Worm (Caenorhabditis elegans) whole organism, L3 larva: Measurements from ENCODE around the gene fbxa-14.

Experiments used
- R02D3.7 ChIP-seq: fragments of 150-350 bp; optimal IDR thresholded peaks from 2 replicates; lab custom pipeline; 2014; ENCODE audit warnings: missing biosample characterization, missing genetic modification characterization
- ZK546.5 ChIP-seq: sonication (generic microtip); optimal IDR thresholded peaks from 2 replicates; lab custom pipeline; 2017; ENCODE audit warnings: missing biosample characterization, missing genetic modification characterization
- aly-2 ChIP-seq: fragments of 150-350 bp; optimal IDR thresholded peaks from 2 replicates; lab custom pipeline; 2014; ENCODE audit warnings: missing biosample characterization, missing genetic modification characterization
- ama-1 ChIP-seq: fragments of 150-350 bp; optimal IDR thresholded peaks from 2 replicates; lab custom pipeline; 2018
- ceh-16 ChIP-seq: sonication (generic microtip); optimal IDR thresholded peaks from 2 replicates; lab custom pipeline; 2017; ENCODE audit warnings: missing biosample characterization, missing genetic modification characterization
- ceh-28 ChIP-seq: fragments of 150-350 bp; optimal IDR thresholded peaks from 2 replicates; lab custom pipeline; 2014; ENCODE audit warnings: missing biosample characterization, missing genetic modification reagents, missing genetic modification characterization
- ceh-82 ChIP-seq: fragments of 150-350 bp; optimal IDR thresholded peaks from 2 replicates; lab custom pipeline; 2014; ENCODE audit warnings: missing biosample characterization, missing genetic modification characterization
- ceh-9 ChIP-seq: sonication (generic microtip); optimal IDR thresholded peaks from 2 replicates; lab custom pipeline; 2018; ENCODE audit warnings: missing biosample characterization, missing genetic modification characterization
- egl-27 ChIP-seq: sonication (generic microtip); optimal IDR thresholded peaks from 4 replicates; lab custom pipeline; 2017; ENCODE audit warnings: missing biosample characterization, missing genetic modification reagents, missing genetic modification characterization
- elt-2 ChIP-seq: sonication (generic microtip); optimal IDR thresholded peaks from 2 replicates; lab custom pipeline; 2016; ENCODE audit warnings: missing genetic modification reagents, mild to moderate bottlenecking, missing genetic modification characterization, missing compliant biosample characterization
- eor-1 ChIP-seq, 2 experiments: fragments of 150-350 bp; optimal IDR thresholded peaks; 2 replicates each; lab custom pipeline; 2014 to 2018; ENCODE audit warnings: missing biosample characterization in 2 of 2, missing genetic modification characterization in 2 of 2
- fos-1 ChIP-seq: fragments of 150-350 bp; optimal IDR thresholded peaks from 2 replicates; lab custom pipeline; 2014; ENCODE audit warnings: missing biosample characterization, missing genetic modification characterization
- lsy-12 ChIP-seq: sonication (generic microtip); optimal IDR thresholded peaks from 2 replicates; lab custom pipeline; 2016; ENCODE audit warnings: mild to moderate bottlenecking, missing genetic modification characterization, missing compliant biosample characterization
- mml-1 ChIP-seq: fragments of 150-350 bp; sonication (generic microtip); optimal IDR thresholded peaks from 3 replicates; lab custom pipeline; 2014; ENCODE audit warnings: missing biosample characterization, missing genetic modification characterization
- nhr-11 ChIP-seq: fragments of 150-350 bp; optimal IDR thresholded peaks from 2 replicates; lab custom pipeline; 2014; ENCODE audit warnings: missing biosample characterization, missing genetic modification characterization
- nhr-12 ChIP-seq: fragments of 150-350 bp; optimal IDR thresholded peaks from 2 replicates; lab custom pipeline; 2014; ENCODE audit warnings: missing biosample characterization, missing genetic modification characterization
- nhr-23 ChIP-seq: fragments of 150-350 bp; optimal IDR thresholded peaks from 2 replicates; lab custom pipeline; 2014; ENCODE audit warnings: missing biosample characterization, missing genetic modification reagents, missing genetic modification characterization
- nhr-237 ChIP-seq: fragments of 150-350 bp; optimal IDR thresholded peaks from 2 replicates; lab custom pipeline; 2014; ENCODE audit warnings: missing biosample characterization, missing genetic modification characterization
- nhr-25 ChIP-seq: sonication (generic microtip); optimal IDR thresholded peaks from 2 replicates; lab custom pipeline; 2017; ENCODE audit warnings: missing biosample characterization, missing genetic modification characterization
- nhr-28 ChIP-seq: fragments of 150-350 bp; optimal IDR thresholded peaks from 2 replicates; lab custom pipeline; 2014; ENCODE audit warnings: missing biosample characterization, missing genetic modification characterization
- nhr-43 ChIP-seq: sonication (generic microtip); optimal IDR thresholded peaks from 2 replicates; lab custom pipeline; 2016; ENCODE audit warnings: mild to moderate bottlenecking, missing genetic modification characterization, missing compliant biosample characterization; ENCODE audit not compliant: poor library complexity, severe bottlenecking
- nhr-76 ChIP-seq: fragments of 150-350 bp; sonication (generic microtip); optimal IDR thresholded peaks from 5 replicates; lab custom pipeline; 2014; ENCODE audit warnings: missing biosample characterization, missing genetic modification characterization
- nhr-77 ChIP-seq: fragments of 150-350 bp; optimal IDR thresholded peaks from 2 replicates; lab custom pipeline; 2014; ENCODE audit warnings: missing biosample characterization, missing genetic modification characterization
- pha-4 ChIP-seq: fragments of 150-350 bp; optimal IDR thresholded peaks from 2 replicates; lab custom pipeline; 2014; ENCODE audit warnings: missing biosample characterization, missing genetic modification reagents, missing genetic modification characterization
- pqm-1 ChIP-seq: fragments of 150-350 bp; optimal IDR thresholded peaks from 2 replicates; lab custom pipeline; 2017; ENCODE audit warnings: missing biosample characterization, missing genetic modification characterization, inconsistent platforms
- sea-2 ChIP-seq: fragments of 150-350 bp; sonication (generic microtip); optimal IDR thresholded peaks from 4 replicates; lab custom pipeline; 2014; ENCODE audit warnings: missing biosample characterization, missing genetic modification reagents, missing genetic modification characterization
- snpc-4 ChIP-seq: fragments of 150-350 bp; optimal IDR thresholded peaks from 2 replicates; lab custom pipeline; 2014; ENCODE audit warnings: missing biosample characterization, missing genetic modification characterization
- tbx-2 ChIP-seq: sonication (generic microtip); optimal IDR thresholded peaks from 2 replicates; lab custom pipeline; 2016; ENCODE audit warnings: mild to moderate bottlenecking, missing genetic modification characterization, missing compliant biosample characterization
- unc-39 ChIP-seq: sonication (generic microtip); optimal IDR thresholded peaks from 4 replicates; lab custom pipeline; 2017; ENCODE audit warnings: missing biosample characterization, missing genetic modification characterization
- unc-62 ChIP-seq: fragments of 150-350 bp; sonication (generic microtip); optimal IDR thresholded peaks from 4 replicates; lab custom pipeline; 2014; ENCODE audit warnings: missing biosample characterization, missing genetic modification reagents, missing genetic modification characterization
- zag-1 ChIP-seq: fragments of 150-350 bp; optimal IDR thresholded peaks from 2 replicates; lab custom pipeline; 2014; ENCODE audit warnings: missing biosample characterization, missing genetic modification characterization
- ztf-11 ChIP-seq: fragments of 150-350 bp; optimal IDR thresholded peaks from 2 replicates; lab custom pipeline; 2014; ENCODE audit warnings: missing biosample characterization, missing genetic modification characterization
- ztf-4 ChIP-seq: fragments of 150-350 bp; optimal IDR thresholded peaks from 2 replicates; lab custom pipeline; 2014; ENCODE audit warnings: missing biosample characterization, missing genetic modification characterization

fbxa-14 gene

DNA sequence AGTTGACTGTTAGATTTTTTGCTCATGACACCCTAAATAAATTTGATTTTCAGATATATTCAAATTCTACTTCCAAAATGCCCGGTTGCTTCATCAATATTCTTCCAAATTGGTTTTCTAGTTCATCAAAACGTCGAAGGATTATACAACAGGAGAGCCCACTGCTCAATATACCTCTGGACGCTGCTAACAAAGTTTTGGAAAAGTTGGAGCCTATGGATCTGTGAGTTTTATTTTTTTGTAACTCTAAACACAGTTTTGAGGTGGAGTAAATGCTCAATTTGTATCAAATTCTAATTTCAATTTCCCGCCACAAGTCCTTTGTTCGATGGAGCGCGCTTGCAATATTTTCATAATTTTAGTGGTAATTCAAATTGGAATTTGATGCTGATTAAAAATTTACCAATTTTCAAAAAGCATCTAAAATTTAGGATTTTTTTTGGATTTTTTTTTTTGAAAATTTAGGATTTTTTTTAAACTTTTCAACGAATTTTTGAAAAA lies 18.6 kb upstream of the fbxa-14 start, which contains the start of gene fbxa-27:
Gene fbxa-27, plus strand, starts transcription at position 51 of the 501 bp plus-strand sequence.
- TF ChIP-seq ceh-9 (no peak), R02D3.7 (tag; lab: Kevin White, UChicago) (no peak), nhr-43 (tag; lab: Kevin White, UChicago) (no peak), nhr-77 (tag; lab: Kevin White, UChicago) (no peak), snpc-4 (no peak), mml-1 (tag; lab: Kevin White, UChicago) (no peak), pha-4 (tag; lab: Kevin White, UChicago) (no peak), lsy-12 (tag; lab: Kevin White, UChicago) (no peak), sea-2 (no peak), egl-27 (tag; lab: Kevin White, UChicago) (no peak), nhr-12 (no peak), eor-1 (tag; optimal IDR thresholded peaks at IDR 0.05; lab: Kevin White, UChicago) (no peak), unc-39 (tag; lab: Kevin White, UChicago) (no peak), nhr-11 (no peak), ceh-82 (tag; lab: Kevin White, UChicago) (no peak), fos-1 (tag; lab: Kevin White, UChicago) (no peak), ztf-11 (tag; lab: Kevin White, UChicago) (no peak), ZK546.5 (tag; lab: Kevin White, UChicago) (no peak)

DNA sequence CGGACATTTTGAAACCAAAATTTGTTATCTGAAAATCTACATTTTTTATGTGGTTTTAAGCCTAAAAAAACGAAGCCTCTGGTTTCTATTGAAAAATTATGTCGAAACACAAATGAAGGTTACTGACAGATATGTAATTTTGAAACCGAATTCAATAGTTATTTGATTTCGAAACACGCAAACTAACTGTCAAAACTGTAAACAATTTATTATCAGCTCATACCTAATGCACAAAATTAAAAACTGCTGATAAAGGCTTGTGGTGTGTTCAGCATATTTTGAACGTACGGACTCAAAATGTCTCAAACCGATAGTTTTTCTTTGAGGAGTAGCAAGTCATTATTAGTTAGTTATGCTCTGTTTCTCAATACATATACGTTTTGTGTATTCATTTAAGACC lies 18.1 kb upstream of the fbxa-14 start, which contains the start of gene fbxa-26:
Gene fbxa-26, minus strand, starts transcription at position 35 of the 400 bp plus-strand sequence.
- peak; percentile 67 for TF ChIP-seq elt-2
- peak; percentile 20 for TF ChIP-seq pha-4 (tag; lab: Kevin White, UChicago)
- TF ChIP-seq nhr-25 (tag; lab: Kevin White, UChicago), result no peak

- no peak for TF ChIP-seq nhr-11
- TF ChIP-seq nhr-28, result no peak
- TF ChIP-seq ceh-28, result no peak
- TF ChIP-seq mml-1 (tag; lab: Kevin White, UChicago), result no peak
- no peak for TF ChIP-seq ceh-16 (tag; lab: Kevin White, UChicago)
- no peak for TF ChIP-seq nhr-25 (tag; lab: Kevin White, UChicago)
- TF ChIP-seq fos-1 (tag; lab: Kevin White, UChicago), result no peak
- TF ChIP-seq pha-4 (tag; lab: Kevin White, UChicago), result no peak
- TF ChIP-seq tbx-2 (tag; lab: Kevin White, UChicago), result no peak
- TF ChIP-seq nhr-12, result no peak
- no peak for TF ChIP-seq ztf-4
- no peak for TF ChIP-seq unc-39 (tag; lab: Kevin White, UChicago)
- no peak for TF ChIP-seq nhr-76 (tag; lab: Kevin White, UChicago)
- no peak for TF ChIP-seq nhr-43 (tag; lab: Kevin White, UChicago)
- no peak for TF ChIP-seq aly-2 (tag; lab: Kevin White, UChicago)
- no peak for TF ChIP-seq nhr-237
- no peak for TF ChIP-seq ceh-9
- no peak for TF ChIP-seq unc-62 (GFP tag; lab: Kevin White, UChicago)
These were observed 15.8 kb upstream of the fbxa-14 start, which contains the start of gene fbxa-5 for ce11 chrIII:1340240-1340639. TSS of gene fbxa-5 (minus strand) at chrIII:1340340.

DNA sequence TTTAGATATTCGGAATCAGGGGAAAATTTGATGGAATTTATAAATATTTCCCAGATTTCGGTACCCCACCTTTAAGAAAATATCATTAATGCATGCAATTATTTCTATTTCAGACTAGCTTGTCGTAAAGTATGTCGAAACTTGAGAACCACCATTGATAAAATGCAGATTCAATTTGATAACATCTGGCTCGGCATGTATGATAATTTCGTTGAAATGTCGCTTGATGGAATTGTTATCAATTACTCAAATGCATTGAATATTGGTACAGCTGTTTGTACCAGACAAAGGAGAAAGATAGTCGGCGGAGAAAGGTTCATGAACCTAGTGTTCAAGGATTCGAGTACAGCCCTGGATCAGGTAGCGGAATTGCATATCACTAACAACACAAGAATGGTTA lies 7.5 kb upstream of the fbxa-14 start, which contains the start of gene Y82E9BL.19:
Gene Y82E9BL.19, plus strand, starts transcription at position 123 of the 400 bp plus-strand sequence.
- TF ChIP-seq pqm-1 (tag; lab: Kevin White, UChicago) (no peak), elt-2 (peak; percentile 68)

- TF ChIP-seq mml-1 (tag; lab: Kevin White, UChicago) (no peak), ama-1 (no peak), nhr-28 (no peak), ZK546.5 (tag; lab: Kevin White, UChicago) (no peak), fos-1 (tag; lab: Kevin White, UChicago) (no peak), zag-1 (tag; lab: Kevin White, UChicago) (no peak), R02D3.7 (tag; lab: Kevin White, UChicago) (no peak), nhr-12 (no peak), nhr-11 (no peak), nhr-23 (no peak), nhr-77 (tag; lab: Kevin White, UChicago) (no peak), egl-27 (tag; lab: Kevin White, UChicago) (no peak)
These were observed 2.1 kb upstream of the fbxa-14 start, which contains the start of gene Y82E9BL.18 for ce11 chrIII:1326490-1326889. TSS of gene Y82E9BL.18 (plus strand) at chrIII:1326790.
